Fruit fly (Drosophila melanogaster) whole organism, pupa: Measurements from ENCODE around the gene CG7492.

Experiments
- CG10348 ChIP-seq: fragments of 200-800 bp; sonication (Bioruptor generic); IDR thresholded peaks from 2 replicates; pipeline ENCODE4 v1.3.6; 2022; ENCODE audit warnings: missing biosample characterization, missing genetic modification characterization
- CG12605 ChIP-seq: fragments of 200-800 bp; sonication (Bioruptor generic); IDR thresholded peaks from 2 replicates; pipeline ENCODE4 v1.3.6; 2022; ENCODE audit warnings: missing biosample characterization, missing genetic modification characterization
- CG15710 ChIP-seq: fragments of 200-800 bp; sonication (Bioruptor generic); optimal IDR thresholded peaks from 2 replicates; lab custom pipeline; 2018; ENCODE audit warnings: missing biosample characterization, mild to moderate bottlenecking, missing genetic modification characterization, moderate library complexity
- CG8301 ChIP-seq: fragments of 200-800 bp; sonication (Bioruptor generic); optimal IDR thresholded peaks from 2 replicates; lab custom pipeline; 2018; ENCODE audit warnings: missing biosample characterization, mild to moderate bottlenecking, missing genetic modification characterization
- CG9948 ChIP-seq: fragments of 200-800 bp; sonication (Bioruptor generic); optimal IDR thresholded peaks from 2 replicates; lab custom pipeline; 2018; ENCODE audit warnings: missing biosample characterization, mild to moderate bottlenecking, missing genetic modification characterization, moderate library complexity
- D1 ChIP-seq: fragments of 200-800 bp; sonication (Bioruptor generic); optimal IDR thresholded peaks from 2 replicates; lab custom pipeline; 2018; ENCODE audit warnings: missing biosample characterization, mild to moderate bottlenecking, missing genetic modification characterization, moderate library complexity
- EcR ChIP-seq: fragments of 200-800 bp; sonication (Bioruptor generic); optimal IDR thresholded peaks from 3 replicates; lab custom pipeline; 2019; ENCODE audit warnings: missing biosample characterization, missing genetic modification characterization, mild to moderate bottlenecking, moderate library complexity, missing genetic modification reagents
- Pif1A ChIP-seq: fragments of 200-800 bp; sonication (Bioruptor generic); optimal IDR thresholded peaks from 3 replicates; lab custom pipeline; 2016; ENCODE audit warnings: missing biosample characterization, missing genetic modification characterization
- Pif1B ChIP-seq: fragments of 200-800 bp; sonication (Bioruptor generic); optimal IDR thresholded peaks from 3 replicates; lab custom pipeline; 2016; ENCODE audit warnings: missing biosample characterization, missing genetic modification characterization
- Snoo ChIP-seq: fragments of 200-800 bp; sonication (Bioruptor generic); optimal IDR thresholded peaks from 3 replicates; lab custom pipeline; 2017; ENCODE audit warnings: missing biosample characterization, mild to moderate bottlenecking, missing genetic modification characterization, inconsistent platforms

DNA sequence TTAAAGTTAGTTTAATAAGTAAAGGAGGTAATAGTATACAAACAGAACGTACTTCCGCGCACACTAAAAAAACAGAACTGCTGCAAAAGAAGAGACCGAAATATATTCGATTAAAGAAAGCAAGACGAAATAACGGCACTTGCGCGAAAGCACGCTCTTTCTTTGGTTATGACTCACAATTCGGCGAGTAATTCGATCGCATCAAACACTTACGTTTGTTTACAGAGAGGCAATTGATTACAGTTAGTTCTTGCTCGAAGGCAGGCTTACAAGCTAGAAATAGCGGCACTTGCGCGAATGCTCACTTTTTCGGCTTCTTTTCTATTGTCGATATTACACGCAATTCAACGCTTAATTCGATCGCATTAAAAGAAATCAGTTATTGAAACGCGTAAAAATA, 4.3 kb downstream of the CG7492 start, which contains the start of gene CG32373:
- TF ChIP-seq CG15710 (tag; lab: Kevin White, UChicago) = no peak
- TF ChIP-seq CG9948 (tag; lab: Kevin White, UChicago) = no peak
- no peak for TF ChIP-seq EcR (GFP tag; lab: Kevin White, UChicago)
- TF ChIP-seq Pif1A (GFP tag; lab: Kevin White, UChicago) = no peak
- TF ChIP-seq Pif1B = no peak
- TF ChIP-seq D1 (tag; lab: Kevin White, UChicago) = no peak
- no peak for TF ChIP-seq CG12605 (GFP tag; lab: Robert Waterston, UW)
- no peak for TF ChIP-seq CG8301 (tag; lab: Kevin White, UChicago)
- TF ChIP-seq Snoo (tag; lab: Kevin White, UChicago) = no peak
- no peak for TF ChIP-seq CG10348 (GFP tag; lab: Robert Waterston, UW)
